Fruit fly (Drosophila melanogaster) whole organism: ENCODE measurements around the gene CG14174.

Experiments
- CG8478 ChIP-seq: fragments of >200 bp; optimal IDR thresholded peaks from 2 replicates; lab custom pipeline; 2018; ENCODE audit warnings: inconsistent platforms
- Dll ChIP-seq: fragments of >200 bp; optimal IDR thresholded peaks from 2 replicates; lab custom pipeline; 2017
- psq ChIP-seq: fragments of >200 bp; optimal IDR thresholded peaks from 2 replicates; lab custom pipeline; 2017
- usp ChIP-seq: fragments of >200 bp; optimal IDR thresholded peaks from 2 replicates; lab custom pipeline; 2017; ENCODE audit warnings: missing biosample characterization, missing genetic modification characterization, mixed read lengths

- TF ChIP-seq CG8478 (lab: Kevin White, UChicago) (no peak), psq (lab: Kevin White, UChicago) (no peak), Dll (lab: Kevin White, UChicago) (no peak), usp (GFP tag; lab: Kevin White, UChicago) (no peak)
These were observed 31.6 kb upstream of the CG14174 start for dm6 chr3L:9687536-9687935.
